Worm (Caenorhabditis elegans) whole organism, young adult: ENCODE data around the gene srx-82.

ENCODE experiments used
- B0261.1 ChIP-seq: sonication (generic microtip); optimal IDR thresholded peaks from 2 replicates; lab custom pipeline; 2016; ENCODE audit warnings: mild to moderate bottlenecking, missing genetic modification characterization, moderate library complexity, missing compliant biosample characterization
- C06A6.2 ChIP-seq: fragments of 200-800 bp; sonication (Bioruptor generic); conservative IDR thresholded peaks from 2 replicates; pipeline ENCODE4 v1.3.6; 2022; ENCODE audit warnings: missing genetic modification characterization, missing compliant biosample characterization
- F22D6.2 ChIP-seq: sonication (generic microtip); optimal IDR thresholded peaks from 2 replicates; lab custom pipeline; 2016; ENCODE audit warnings: mild to moderate bottlenecking, missing genetic modification characterization, missing compliant biosample characterization
- F39B2.1 ChIP-seq: fragments of 200-800 bp; sonication (Bioruptor generic); IDR thresholded peaks from 2 replicates; pipeline ENCODE4 v1.3.6; 2022; ENCODE audit warnings: missing genetic modification reagents, missing genetic modification characterization, missing compliant biosample characterization
- K11D2.4 ChIP-seq: fragments of 200-800 bp; sonication (Bioruptor generic); IDR thresholded peaks from 2 replicates; pipeline ENCODE4 v1.3.6; 2022; ENCODE audit warnings: missing genetic modification reagents, missing genetic modification characterization, missing compliant biosample characterization
- K12H6.12 ChIP-seq: fragments of 200-800 bp; sonication (Bioruptor generic); optimal IDR thresholded peaks from 2 replicates; lab custom pipeline; 2018; ENCODE audit warnings: mild to moderate bottlenecking, missing genetic modification characterization, missing compliant biosample characterization
- T26A5.8 ChIP-seq: sonication (generic microtip); optimal IDR thresholded peaks from 2 replicates; lab custom pipeline; 2016; ENCODE audit warnings: missing genetic modification characterization, missing compliant biosample characterization
- Y53F4B.3 ChIP-seq: fragments of 200-800 bp; sonication (Bioruptor generic); IDR thresholded peaks from 2 replicates; pipeline ENCODE4 v1.3.6; 2022; ENCODE audit warnings: missing genetic modification reagents, missing genetic modification characterization, missing compliant biosample characterization
- Y56A3A.18 ChIP-seq: fragments of 200-800 bp; sonication (Bioruptor generic); IDR thresholded peaks from 2 replicates; pipeline ENCODE4 v1.3.6; 2022; ENCODE audit warnings: missing genetic modification reagents, missing genetic modification characterization, missing compliant biosample characterization
- Y79H2A.3 ChIP-seq: fragments of 200-800 bp; sonication (Bioruptor generic); conservative IDR thresholded peaks from 2 replicates; pipeline ENCODE4 v1.3.6; 2022; ENCODE audit warnings: missing genetic modification reagents, missing genetic modification characterization, missing compliant biosample characterization
- ZK185.1 ChIP-seq: sonication (generic microtip); optimal IDR thresholded peaks from 2 replicates; lab custom pipeline; 2016; ENCODE audit warnings: mild to moderate bottlenecking, missing genetic modification characterization, missing compliant biosample characterization; ENCODE audit not compliant: poor library complexity, severe bottlenecking
- attf-5 ChIP-seq: fragments of 200-800 bp; sonication (Bioruptor generic); optimal IDR thresholded peaks from 2 replicates; lab custom pipeline; 2018; ENCODE audit warnings: mild to moderate bottlenecking, missing genetic modification characterization, missing compliant biosample characterization
- ccch-3 ChIP-seq: fragments of 200-800 bp; sonication (Bioruptor generic); optimal IDR thresholded peaks from 2 replicates; lab custom pipeline; 2018; ENCODE audit warnings: mild to moderate bottlenecking, missing genetic modification characterization, missing compliant biosample characterization
- ceh-27 ChIP-seq: fragments of 200-800 bp; sonication (Bioruptor generic); optimal IDR thresholded peaks from 2 replicates; lab custom pipeline; 2018; ENCODE audit warnings: mild to moderate bottlenecking, missing genetic modification characterization, moderate library complexity, missing compliant biosample characterization
- ceh-79 ChIP-seq: sonication (generic microtip); optimal IDR thresholded peaks from 2 replicates; lab custom pipeline; 2017; ENCODE audit warnings: mild to moderate bottlenecking, missing genetic modification characterization, missing compliant biosample characterization
- ceh-91 ChIP-seq: fragments of 200-800 bp; sonication (Bioruptor generic); IDR thresholded peaks from 2 replicates; pipeline ENCODE4 v1.3.6; 2022; ENCODE audit warnings: missing genetic modification reagents, missing genetic modification characterization, missing compliant biosample characterization
- chd-7 ChIP-seq: sonication (generic microtip); optimal IDR thresholded peaks from 2 replicates; lab custom pipeline; 2016; ENCODE audit warnings: mild to moderate bottlenecking, missing genetic modification characterization, moderate library complexity, missing compliant biosample characterization
- dpff-1 ChIP-seq: sonication (generic microtip); optimal IDR thresholded peaks from 2 replicates; lab custom pipeline; 2017; ENCODE audit warnings: mild to moderate bottlenecking, missing genetic modification characterization, missing compliant biosample characterization
- efl-1 ChIP-seq: fragments of 150-350 bp; optimal IDR thresholded peaks from 2 replicates; lab custom pipeline; 2014; ENCODE audit warnings: missing biosample characterization, missing genetic modification reagents, missing genetic modification characterization
- egl-18 ChIP-seq: fragments of 200-800 bp; sonication (Bioruptor generic); IDR thresholded peaks from 2 replicates; pipeline ENCODE4 v1.3.6; 2022; ENCODE audit warnings: missing genetic modification reagents, missing genetic modification characterization, missing compliant biosample characterization
- egl-44 ChIP-seq: fragments of 200-800 bp; sonication (Bioruptor generic); IDR thresholded peaks from 2 replicates; pipeline ENCODE4 v1.3.6; 2022; ENCODE audit warnings: missing genetic modification reagents, missing genetic modification characterization, missing compliant biosample characterization
- egrh-3 ChIP-seq: fragments of 200-800 bp; sonication (Bioruptor generic); IDR thresholded peaks from 2 replicates; pipeline ENCODE4 v1.3.6; 2022; ENCODE audit warnings: missing genetic modification reagents, missing genetic modification characterization, missing compliant biosample characterization
- ekl-4 ChIP-seq: fragments of 200-800 bp; sonication (Bioruptor generic); IDR thresholded peaks from 2 replicates; pipeline ENCODE4 v1.3.6; 2022; ENCODE audit warnings: missing genetic modification reagents, missing genetic modification characterization, missing compliant biosample characterization
- fkh-3 ChIP-seq: sonication (generic microtip); optimal IDR thresholded peaks from 2 replicates; lab custom pipeline; 2016; ENCODE audit warnings: mild to moderate bottlenecking, missing genetic modification characterization, missing compliant biosample characterization
- hlh-26 ChIP-seq: fragments of 200-800 bp; sonication (Bioruptor generic); conservative IDR thresholded peaks from 2 replicates; pipeline ENCODE4 v1.3.6; 2022; ENCODE audit warnings: missing genetic modification reagents, missing genetic modification characterization, missing compliant biosample characterization
- hmg-1.2 ChIP-seq: fragments of 200-800 bp; sonication (Bioruptor generic); IDR thresholded peaks from 2 replicates; pipeline ENCODE4 v1.3.6; 2022; ENCODE audit warnings: missing genetic modification reagents, missing genetic modification characterization, missing compliant biosample characterization
- hsf-1 ChIP-seq: fragments of 200-800 bp; sonication (Bioruptor generic); IDR thresholded peaks from 2 replicates; pipeline ENCODE4 v1.3.6; 2022; ENCODE audit warnings: missing genetic modification reagents, missing genetic modification characterization, missing compliant biosample characterization
- lin-26 ChIP-seq: fragments of 200-800 bp; sonication (Bioruptor generic); IDR thresholded peaks from 2 replicates; pipeline ENCODE4 v1.3.6; 2022; ENCODE audit warnings: missing genetic modification reagents, missing genetic modification characterization, missing compliant biosample characterization
- lin-35 ChIP-seq, 3 experiments: fragments of 150-350 bp in 2 of 3; sonication (generic microtip) in 1 of 3; optimal IDR thresholded peaks; 2 replicates each; lab custom pipeline; 2014 to 2018; ENCODE audit warnings: missing biosample characterization in 3 of 3, missing genetic modification characterization in 3 of 3, missing genetic modification reagents in 3 of 3
- lin-40 ChIP-seq: sonication (generic microtip); optimal IDR thresholded peaks from 2 replicates; lab custom pipeline; 2016; ENCODE audit warnings: missing genetic modification characterization, mild to moderate bottlenecking, missing compliant biosample characterization, missing genotype, missing genetic modification reagents
- lin-54 ChIP-seq: fragments of 200-800 bp; sonication (Bioruptor generic); optimal IDR thresholded peaks from 2 replicates; lab custom pipeline; 2018; ENCODE audit warnings: mild to moderate bottlenecking, missing genetic modification characterization, missing compliant biosample characterization
- madf-8 ChIP-seq: fragments of 200-800 bp; sonication (Bioruptor generic); conservative IDR thresholded peaks from 2 replicates; pipeline ENCODE4 v1.3.6; 2022; ENCODE audit warnings: missing genetic modification reagents, missing genetic modification characterization, missing compliant biosample characterization
- mcd-1 ChIP-seq: fragments of 200-800 bp; sonication (Bioruptor generic); IDR thresholded peaks from 2 replicates; pipeline ENCODE4 v1.3.6; 2022; ENCODE audit warnings: missing genetic modification reagents, missing genetic modification characterization, missing compliant biosample characterization
- nfyb-1 ChIP-seq: fragments of 200-800 bp; sonication (Bioruptor generic); IDR thresholded peaks from 2 replicates; pipeline ENCODE4 v1.3.6; 2022; ENCODE audit warnings: missing genetic modification reagents, missing genetic modification characterization, missing compliant biosample characterization
- nhr-80 ChIP-seq: sonication (generic microtip); optimal IDR thresholded peaks from 2 replicates; lab custom pipeline; 2016; ENCODE audit warnings: missing genetic modification characterization, missing compliant biosample characterization
- nhr-90 ChIP-seq: sonication (generic microtip); optimal IDR thresholded peaks from 2 replicates; lab custom pipeline; 2016; ENCODE audit warnings: missing genotype, mild to moderate bottlenecking, missing genetic modification characterization, missing compliant biosample characterization
- pbrm-1 ChIP-seq: fragments of 200-800 bp; sonication (Bioruptor generic); IDR thresholded peaks from 2 replicates; pipeline ENCODE4 v1.3.6; 2022; ENCODE audit warnings: missing genetic modification reagents, missing genetic modification characterization, missing compliant biosample characterization
- pha-4 ChIP-seq: fragments of 150-350 bp; sonication (generic microtip); optimal IDR thresholded peaks from 2 replicates; lab custom pipeline; 2014; ENCODE audit warnings: missing biosample characterization, missing genetic modification reagents, missing genetic modification characterization
- rcor-1 ChIP-seq: fragments of 200-800 bp; sonication (Bioruptor generic); IDR thresholded peaks from 2 replicates; pipeline ENCODE4 v1.3.6; 2022; ENCODE audit warnings: missing genetic modification reagents, missing genetic modification characterization, missing compliant biosample characterization
- snpc-4 ChIP-seq, 5 experiments: fragments of 150-350 bp in 1 of 5; sonication (generic microtip) in 4 of 5; optimal IDR thresholded peaks; 2 replicates each; lab custom pipeline; 2014 to 2018; ENCODE audit warnings: missing genetic modification characterization in 5 of 5, missing biosample characterization in 3 of 5, antibody characterized with exemption in 2 of 5, mild to moderate bottlenecking in 2 of 5, missing compliant biosample characterization in 2 of 5, missing genotype in 2 of 5, moderate library complexity in 2 of 5, missing genetic modification reagents in 1 of 5
- tbp1 ChIP-seq: fragments of 200-800 bp; sonication (Bioruptor generic); optimal IDR thresholded peaks from 2 replicates; lab custom pipeline; 2018; ENCODE audit warnings: mild to moderate bottlenecking, missing genetic modification characterization, missing compliant biosample characterization
- unc-62 ChIP-seq: fragments of 150-350 bp; optimal IDR thresholded peaks from 2 replicates; lab custom pipeline; 2014; ENCODE audit warnings: missing biosample characterization, missing genetic modification reagents, missing genetic modification characterization
- zim-3 ChIP-seq: sonication (generic microtip); optimal IDR thresholded peaks from 2 replicates; lab custom pipeline; 2017; ENCODE audit warnings: mild to moderate bottlenecking, missing genetic modification characterization, moderate library complexity, missing compliant biosample characterization
- ztf-18 ChIP-seq: sonication (generic microtip); optimal IDR thresholded peaks from 2 replicates; lab custom pipeline; 2016; ENCODE audit warnings: missing genotype, mild to moderate bottlenecking, missing genetic modification characterization, missing compliant biosample characterization
- ztf-26 ChIP-seq: sonication (generic microtip); optimal IDR thresholded peaks from 2 replicates; lab custom pipeline; 2017; ENCODE audit warnings: missing genetic modification characterization, missing compliant biosample characterization
- ztf-3 ChIP-seq: fragments of 200-800 bp; sonication (Bioruptor generic); optimal IDR thresholded peaks from 2 replicates; lab custom pipeline; 2018; ENCODE audit warnings: mild to moderate bottlenecking, missing genetic modification characterization, missing compliant biosample characterization
- ztf-6 ChIP-seq: fragments of 200-800 bp; sonication (Bioruptor generic); IDR thresholded peaks from 2 replicates; pipeline ENCODE4 v1.3.6; 2022; ENCODE audit warnings: missing genetic modification reagents, missing genetic modification characterization, missing compliant biosample characterization

The srx-82 gene

ce11 chrV:11572803-11573490, 16.6 kb upstream of the srx-82 start, which contains the start of the genes H12C20.7 and nhr-68:
H12C20.7 (minus strand) TSS chrV:11572990.
nhr-68 (plus strand) TSS chrV:11573440.
- TF ChIP-seq pha-4 (peak; percentile 43), mcd-1 (GFP tag; lab: Robert Waterston, UW) (0 out of 2 replicates have a peak, but pooled peaks have one; percentile 21), hmg-1.2 (no peak), snpc-4 (GFP tag; optimal IDR thresholded peaks at IDR 0.05; lab: Kevin White, UChicago) (no peak), snpc-4 (tag; optimal IDR thresholded peaks at IDR 0.05; lab: Kevin White, UChicago) (peak in 2 of 4 experiments; percentile 63 to 69), Y56A3A.18 (GFP tag; lab: Robert Waterston, UW) (peak; percentile 40; the same call in 1 of the 2 replicates), rcor-1 (GFP tag; lab: Robert Waterston, UW) (0 out of 2 replicates have a peak, but pooled peaks have one; percentile 16), lin-26 (GFP tag; lab: Robert Waterston, UW) (peak; percentile 51; the same call in 1 of the 2 replicates), zim-3 (tag; lab: Kevin White, UChicago) (peak; percentile 59), egl-44 (GFP tag; lab: Robert Waterston, UW) (peak; percentile 81), K11D2.4 (GFP tag; lab: Robert Waterston, UW) (peak; percentile 76), Y79H2A.3 (GFP tag; lab: Robert Waterston, UW) (0 out of 2 replicates have a peak, but pooled peaks have one; percentile 27), ztf-26 (tag; lab: Kevin White, UChicago) (peak; percentile 97), K12H6.12 (tag; lab: Kevin White, UChicago) (peak; percentile 27), nfyb-1 (GFP tag; lab: Robert Waterston, UW) (peak; percentile 92), ztf-18 (tag; lab: Kevin White, UChicago) (peak; percentile 37), T26A5.8 (tag; lab: Kevin White, UChicago) (no peak), C06A6.2 (GFP tag; lab: Robert Waterston, UW) (peak; percentile 90), dpff-1 (tag; lab: Kevin White, UChicago) (peak; percentile 36), ztf-3 (GFP tag; lab: Kevin White, UChicago) (peak; percentile 50), B0261.1 (tag; lab: Kevin White, UChicago) (peak; percentile 5), egrh-3 (GFP tag; lab: Robert Waterston, UW) (no peak), tbp1 (GFP tag; lab: Kevin White, UChicago) (peak; percentile 70), chd-7 (tag; lab: Kevin White, UChicago) (peak; percentile 95), hlh-26 (GFP tag; lab: Robert Waterston, UW) (no peak), F22D6.2 (tag; lab: Kevin White, UChicago) (peak; percentile 91), unc-62 (peak; percentile 3), attf-5 (GFP tag; lab: Kevin White, UChicago) (peak; percentile 70), lin-54 (peak; percentile 60), lin-40 (peak; percentile 95), Y53F4B.3 (GFP tag; lab: Robert Waterston, UW) (no peak), ZK185.1 (peak; percentile 84), ekl-4 (0 out of 2 replicates have a peak, but pooled peaks have one; percentile 37), madf-8 (GFP tag; lab: Robert Waterston, UW) (no peak), ztf-6 (GFP tag; lab: Robert Waterston, UW) (no peak), ccch-3 (GFP tag; lab: Kevin White, UChicago) (no peak), F39B2.1 (no peak), ceh-91 (no peak), efl-1 (GFP tag; lab: Kevin White, UChicago) (no peak), fkh-3 (tag; lab: Kevin White, UChicago) (no peak), pbrm-1 (peak; percentile 72; the same call in 1 of the 2 replicates), ceh-79 (no peak), nhr-80 (peak; percentile 98), hsf-1 (no peak), egl-18 (GFP tag; lab: Robert Waterston, UW) (no peak), nhr-90 (tag; lab: Kevin White, UChicago) (peak; percentile 78), ceh-27 (peak; percentile 23), lin-35 (GFP tag; optimal IDR thresholded peaks at IDR 0.05; lab: Kevin White, UChicago) (peak in 1 of 3 experiments; percentile 55)
